Worm (Caenorhabditis elegans) whole organism, midembryonic: ENCODE data around the gene pqn-73.

Source experiments
- T22C8.4 ChIP-seq: fragments of 200-800 bp; sonication (Bioruptor generic); IDR thresholded peaks from 2 replicates; pipeline ENCODE4 v1.3.6; 2022; ENCODE audit warnings: missing genetic modification characterization, missing compliant biosample characterization
- med-1 ChIP-seq: sonication (generic microtip); optimal IDR thresholded peaks from 2 replicates; lab custom pipeline; 2017; ENCODE audit warnings: missing genetic modification characterization, mild to moderate bottlenecking, missing compliant biosample characterization, antibody characterized with exemption, missing genetic modification reagents; ENCODE audit not compliant: insufficient read depth

ce11 chrII:8573044-8573443, 32.5 kb downstream of the pqn-73 start, which contains the start of gene F54C9.7:
- TF ChIP-seq T22C8.4 (GFP tag; lab: Robert Waterston, UW) (no peak), med-1 (GFP tag; lab: Kevin White, UChicago) (no peak)
